Fruit fly (Drosophila melanogaster): Measurements from ENCODE around the gene AdamTS-B.

The AdamTS-B gene

dm6 chrX:5664222-5664621 is 34.1 kb upstream of the AdamTS-B start (continued):
- peak; percentile 42 for TF ChIP-seq ewg (GFP tag; optimal IDR thresholded peaks at IDR 0.05)
- peak; percentile 63 for TF ChIP-seq schlank (tag; optimal IDR thresholded peaks at IDR 0.05)
- no peak for TF ChIP-seq hbn (GFP tag; IDR thresholded peaks at IDR 0.05; ENCODE audit: partially characterized antibody)
- no peak for TF ChIP-seq prd (optimal IDR thresholded peaks at IDR 0.05)
- TF ChIP-seq prd (GFP tag; IDR thresholded peaks at IDR 0.05), result no peak
- peak; percentile 21 for TF ChIP-seq CG9727 (GFP tag; optimal IDR thresholded peaks at IDR 0.05)
- TF ChIP-seq Aef1 (GFP tag; IDR thresholded peaks at IDR 0.05), result no peak
- TF ChIP-seq Usf (GFP tag; optimal IDR thresholded peaks at IDR 0.05), result no peak
- no peak for TF ChIP-seq Hr51 (GFP tag; optimal IDR thresholded peaks at IDR 0.05)
- no peak for TF ChIP-seq tgo (GFP tag; IDR thresholded peaks at IDR 0.05)
- TF ChIP-seq Poxn (GFP tag; IDR thresholded peaks at IDR 0.05), result no peak
- no peak for TF ChIP-seq CG11085 (GFP tag; IDR thresholded peaks at IDR 0.05)
- peak; percentile 74; the same call in 2 of the 3 replicates for TF ChIP-seq ci (GFP tag; IDR thresholded peaks at IDR 0.05)
- no peak for TF ChIP-seq CG2889 (GFP tag; IDR thresholded peaks at IDR 0.05)
- no peak for TF ChIP-seq gt (GFP tag; IDR thresholded peaks at IDR 0.05)
- TF ChIP-seq CG4360 (GFP tag; IDR thresholded peaks at IDR 0.05), result no peak
- no peak for TF ChIP-seq CG14667 (GFP tag; IDR thresholded peaks at IDR 0.05)
- TF ChIP-seq Atf3 (GFP tag; optimal IDR thresholded peaks at IDR 0.05), result no peak
- TF ChIP-seq Dbx (GFP tag; IDR thresholded peaks at IDR 0.05), result no peak
- TF ChIP-seq unpg (GFP tag; optimal IDR thresholded peaks at IDR 0.05), result no peak
- no peak for TF ChIP-seq gcm (GFP tag; optimal IDR thresholded peaks at IDR 0.05)
- TF ChIP-seq lov (optimal IDR thresholded peaks at IDR 0.05), result no peak
- no peak for TF ChIP-seq lov (GFP tag; IDR thresholded peaks at IDR 0.05)
- no peak for TF ChIP-seq h (optimal IDR thresholded peaks at IDR 0.05)
- TF ChIP-seq CG11247 (GFP tag; IDR thresholded peaks at IDR 0.05), result no peak
- TF ChIP-seq Six4 (GFP tag; optimal IDR thresholded peaks at IDR 0.05), result no peak
- no peak for TF ChIP-seq sqz (GFP tag; optimal IDR thresholded peaks at IDR 0.05)
- no peak for TF ChIP-seq CG14965 (GFP tag; optimal IDR thresholded peaks at IDR 0.05; ENCODE audit: borderline replicate concordance)
- no peak for TF ChIP-seq phol (tag; optimal IDR thresholded peaks at IDR 0.05)
- no peak for TF ChIP-seq Atf-2 (GFP tag; optimal IDR thresholded peaks at IDR 0.05)
- TF ChIP-seq Rfx (GFP tag; IDR thresholded peaks at IDR 0.05), result no peak
- TF ChIP-seq CG2120 (GFP tag; optimal IDR thresholded peaks at IDR 0.05), result no peak
- TF ChIP-seq chif (GFP tag; optimal IDR thresholded peaks at IDR 0.05), result no peak
- TF ChIP-seq tap (tag; optimal IDR thresholded peaks at IDR 0.05), result no peak
- TF ChIP-seq CG1024 (GFP tag; IDR thresholded peaks at IDR 0.05), result no peak
- TF ChIP-seq gsb-n (tag; optimal IDR thresholded peaks at IDR 0.05), result no peak
- TF ChIP-seq Sry-δ (GFP tag; optimal IDR thresholded peaks at IDR 0.05), result no peak
- TF ChIP-seq CG16813 (GFP tag; IDR thresholded peaks at IDR 0.05; ENCODE audit: partially characterized antibody), result no peak
- no peak for TF ChIP-seq Dll (GFP tag; IDR thresholded peaks at IDR 0.05; ENCODE audit: partially characterized antibody)
- no peak for TF ChIP-seq Lhr (GFP tag; optimal IDR thresholded peaks at IDR 0.05)
- no peak for TF ChIP-seq Drgx (GFP tag; IDR thresholded peaks at IDR 0.05)
- TF ChIP-seq CG11093 (GFP tag; IDR thresholded peaks at IDR 0.05), result no peak
- TF ChIP-seq nmo (GFP tag; optimal IDR thresholded peaks at IDR 0.05), result no peak
- no peak for TF ChIP-seq CG8359 (GFP tag; optimal IDR thresholded peaks at IDR 0.05; ENCODE audit: borderline replicate concordance)
- no peak for TF ChIP-seq CG15073 (GFP tag; optimal IDR thresholded peaks at IDR 0.05)
- no peak for TF ChIP-seq BEAF-32 (GFP tag; optimal IDR thresholded peaks at IDR 0.05)
- no peak for TF ChIP-seq CG5245 (GFP tag; optimal IDR thresholded peaks at IDR 0.05)
- no peak for TF ChIP-seq dan (GFP tag; IDR thresholded peaks at IDR 0.05)
- TF ChIP-seq psq (GFP tag; optimal IDR thresholded peaks at IDR 0.05), result no peak
- no peak for TF ChIP-seq disco-r (GFP tag; optimal IDR thresholded peaks at IDR 0.05)
- TF ChIP-seq oc (tag; optimal IDR thresholded peaks at IDR 0.05), result no peak
- no peak for TF ChIP-seq knrl (GFP tag; IDR thresholded peaks at IDR 0.05; ENCODE audit: partially characterized antibody)
- no peak for TF ChIP-seq CG7963 (GFP tag; IDR thresholded peaks at IDR 0.05; ENCODE audit: partially characterized antibody)
